Fruit fly (Drosophila melanogaster): ENCODE data around the gene CG12024.

CG12024 gene

dm6 chr3L:1899616-1900015 is 42.7 kb downstream of the CG12024 start:
- TF ChIP-seq fd59A (GFP tag; optimal IDR thresholded peaks at IDR 0.05): no peak
- peak; percentile 71 for TF ChIP-seq Blimp-1 (GFP tag; optimal IDR thresholded peaks at IDR 0.05)
- peak; percentile 13 for TF ChIP-seq CG6808 (GFP tag; optimal IDR thresholded peaks at IDR 0.05)
- TF ChIP-seq Ets21C (GFP tag; optimal IDR thresholded peaks at IDR 0.05): no peak
- TF ChIP-seq ss (GFP tag; optimal IDR thresholded peaks at IDR 0.05): peak in 1 of 2 experiments; percentile 78
- peak; percentile 11 for TF ChIP-seq svp (GFP tag)
- TF ChIP-seq Ets96B (tag; optimal IDR thresholded peaks at IDR 0.05): no peak

DNA sequence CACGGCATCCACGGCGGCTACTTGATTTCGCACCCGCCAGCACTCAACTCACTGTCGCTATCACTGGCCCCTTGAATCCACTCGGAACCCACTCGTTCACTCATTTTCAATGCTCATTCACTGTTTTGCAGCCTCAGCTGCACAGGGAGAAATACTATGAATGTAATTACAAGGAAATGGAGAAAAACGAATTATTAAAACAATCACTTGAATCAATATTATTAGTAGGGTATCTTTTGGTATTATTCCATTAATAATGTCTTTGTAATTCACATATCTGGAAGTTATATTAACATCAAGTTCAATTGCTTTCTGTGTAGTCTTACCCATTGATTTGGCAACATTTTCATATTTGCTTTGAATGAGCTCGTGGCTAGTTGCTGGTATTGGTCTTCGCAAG is 43.7 kb downstream of the CG12024 start:
- TF ChIP-seq CG32006 (GFP tag; optimal IDR thresholded peaks at IDR 0.05) (peak; percentile 77), CG8319 (GFP tag; optimal IDR thresholded peaks at IDR 0.05) (no peak), Lpt (GFP tag; optimal IDR thresholded peaks at IDR 0.05) (peak; percentile 30), Sox14 (GFP tag; optimal IDR thresholded peaks at IDR 0.05) (no peak), Gug (GFP tag; IDR thresholded peaks at IDR 0.05) (peak; percentile 83), CG1621 (tag; optimal IDR thresholded peaks at IDR 0.05) (no peak), Sox15 (GFP tag; optimal IDR thresholded peaks at IDR 0.05) (no peak), CG10669 (GFP tag; optimal IDR thresholded peaks at IDR 0.05) (peak; percentile 8), Sox102F (GFP tag; optimal IDR thresholded peaks at IDR 0.05) (no peak), CG6854 (GFP tag; optimal IDR thresholded peaks at IDR 0.05) (no peak), Ets21C (GFP tag; optimal IDR thresholded peaks at IDR 0.05) (no peak), ss (GFP tag; optimal IDR thresholded peaks at IDR 0.05) (no peak), CG6792 (GFP tag; optimal IDR thresholded peaks at IDR 0.05) (no peak), CG9139 (GFP tag; optimal IDR thresholded peaks at IDR 0.05) (no peak), CG3032 (tag; optimal IDR thresholded peaks at IDR 0.05) (no peak), dac (GFP tag; optimal IDR thresholded peaks at IDR 0.05) (peak; percentile 33), Met (GFP tag; optimal IDR thresholded peaks at IDR 0.05) (no peak), vri (GFP tag; optimal IDR thresholded peaks at IDR 0.05) (no peak), CG8632 (GFP tag; optimal IDR thresholded peaks at IDR 0.05) (no peak), CG10631 (GFP tag; optimal IDR thresholded peaks at IDR 0.05) (peak; percentile 19), pdm3 (GFP tag; optimal IDR thresholded peaks at IDR 0.05) (peak; percentile 41), Smox (GFP tag; optimal IDR thresholded peaks at IDR 0.05) (no peak), CG6163 (GFP tag; IDR thresholded peaks at IDR 0.05) (peak; percentile 87), CG31627 (GFP tag; optimal IDR thresholded peaks at IDR 0.05) (no peak), Eip78C (GFP tag) (peak; percentile 87), eg (GFP tag; IDR thresholded peaks at IDR 0.05) (peak; percentile 95), Hr38 (GFP tag; optimal IDR thresholded peaks at IDR 0.05) (no peak), Blimp-1 (GFP tag; optimal IDR thresholded peaks at IDR 0.05) (no peak), CG4318 (GFP tag; optimal IDR thresholded peaks at IDR 0.05) (peak; percentile 49), CG11762 (GFP tag; optimal IDR thresholded peaks at IDR 0.05; ENCODE audit: insufficient read depth) (peak; percentile 43), CG16779 (tag; optimal IDR thresholded peaks at IDR 0.05) (no peak), spab (GFP tag; optimal IDR thresholded peaks at IDR 0.05) (no peak), lz (GFP tag; optimal IDR thresholded peaks at IDR 0.05) (no peak), fkh (GFP tag; optimal IDR thresholded peaks at IDR 0.05) (no peak), CG3919 (GFP tag; optimal IDR thresholded peaks at IDR 0.05) (peak; percentile 59), CG15336 (GFP tag; IDR thresholded peaks at IDR 0.05) (peak; percentile 91), net (GFP tag; optimal IDR thresholded peaks at IDR 0.05) (peak; percentile 40), fd85E (GFP tag; optimal IDR thresholded peaks at IDR 0.05) (no peak), CG7368 (GFP tag; optimal IDR thresholded peaks at IDR 0.05) (peak; percentile 3), salr (GFP tag; optimal IDR thresholded peaks at IDR 0.05) (peak in 1 of 2 experiments; percentile 4), CG6808 (GFP tag; optimal IDR thresholded peaks at IDR 0.05) (no peak), cyc (GFP tag; optimal IDR thresholded peaks at IDR 0.05) (no peak), dsx (GFP tag; optimal IDR thresholded peaks at IDR 0.05; ENCODE audit: poor library complexity, severe bottlenecking) (peak; percentile 18), svp (GFP tag) (peak; percentile 53), Hr4 (GFP tag; optimal IDR thresholded peaks at IDR 0.05) (peak; percentile 75), CG6276 (GFP tag; optimal IDR thresholded peaks at IDR 0.05) (peak; percentile 83), CG11902 (GFP tag; optimal IDR thresholded peaks at IDR 0.05) (no peak), Ets96B (tag; optimal IDR thresholded peaks at IDR 0.05) (peak; percentile 26)

Measured in whole organism, prepupa.